Worm (Caenorhabditis elegans): ENCODE data around the gene ZK662.5.

The ZK662.5 gene

ce11 chrX:15707913-15708312, 13.5 kb upstream of the ZK662.5 start, which contains the start of gene nhr-48:
TSS of gene nhr-48 (plus strand) at chrX:15708213.
- no peak for TF ChIP-seq ztf-23 (GFP tag; IDR thresholded peaks at IDR 0.05)
- TF ChIP-seq ref-1 (GFP tag; conservative IDR thresholded peaks at IDR 0.05): no peak
- TF ChIP-seq med-1 (GFP tag; optimal IDR thresholded peaks at IDR 0.05; ENCODE audit: insufficient read depth): no peak
- no peak for TF ChIP-seq klf-2 (GFP tag; conservative IDR thresholded peaks at IDR 0.05)

ce11 chrX:15709594-15709993, 11.9 kb upstream of the ZK662.5 start:
- TF ChIP-seq cog-1 (tag; optimal IDR thresholded peaks at IDR 0.05): no peak
- TF ChIP-seq klf-2 (GFP tag; conservative IDR thresholded peaks at IDR 0.05): no peak
- TF ChIP-seq tab-1 (GFP tag; IDR thresholded peaks at IDR 0.05): no peak
- TF ChIP-seq med-1 (GFP tag; optimal IDR thresholded peaks at IDR 0.05; ENCODE audit: insufficient read depth): no peak
- TF ChIP-seq T22C8.4 (GFP tag; IDR thresholded peaks at IDR 0.05): no peak
- TF ChIP-seq flt-1 (GFP tag; IDR thresholded peaks at IDR 0.05): no peak
- TF ChIP-seq ztf-29 (GFP tag; IDR thresholded peaks at IDR 0.05): no peak
- no peak for TF ChIP-seq ref-1 (GFP tag; conservative IDR thresholded peaks at IDR 0.05)
- no peak for TF ChIP-seq ztf-23 (GFP tag; IDR thresholded peaks at IDR 0.05)

- TF ChIP-seq ztf-23 (GFP tag; IDR thresholded peaks at IDR 0.05): no peak
- no peak for TF ChIP-seq klf-2 (GFP tag; conservative IDR thresholded peaks at IDR 0.05)
- TF ChIP-seq flt-1 (GFP tag; IDR thresholded peaks at IDR 0.05): no peak
- no peak for TF ChIP-seq ztf-29 (GFP tag; IDR thresholded peaks at IDR 0.05)
Measured at ce11 chrX:15713189-15713588, 8.3 kb upstream of the ZK662.5 start.

- TF ChIP-seq ztf-23 (GFP tag; IDR thresholded peaks at IDR 0.05) (no peak), tab-1 (GFP tag; IDR thresholded peaks at IDR 0.05) (no peak), flt-1 (GFP tag; IDR thresholded peaks at IDR 0.05) (no peak), med-1 (GFP tag; optimal IDR thresholded peaks at IDR 0.05; ENCODE audit: insufficient read depth) (no peak), cog-1 (tag; optimal IDR thresholded peaks at IDR 0.05) (no peak), klf-2 (GFP tag; conservative IDR thresholded peaks at IDR 0.05) (no peak), ztf-29 (GFP tag; IDR thresholded peaks at IDR 0.05) (no peak), ref-1 (GFP tag; conservative IDR thresholded peaks at IDR 0.05) (no peak), T22C8.4 (GFP tag; IDR thresholded peaks at IDR 0.05) (no peak)
Measured at ce11 chrX:15716971-15717370, 4.5 kb upstream of the ZK662.5 start.

DNA sequence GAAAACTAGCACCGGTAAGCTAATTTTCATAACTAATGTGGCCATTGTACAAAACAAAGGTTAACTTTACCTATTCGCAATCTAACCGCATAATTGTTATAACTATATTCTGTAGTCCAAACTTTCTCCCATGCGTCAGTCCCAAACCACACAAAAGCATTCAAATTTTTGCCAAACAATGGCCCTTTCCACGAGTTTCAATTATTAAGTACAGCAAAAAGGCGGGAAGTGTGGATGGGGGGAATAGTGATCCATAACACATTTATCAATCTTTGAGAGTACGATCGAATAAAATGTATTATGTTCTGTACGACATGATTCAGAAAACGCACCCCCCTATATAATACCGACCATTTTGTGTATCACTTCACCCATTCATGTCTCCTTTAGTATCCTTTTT, 3.1 kb upstream of the ZK662.5 start, which contains the start of gene ZK662.6:
Gene ZK662.6 (plus strand): TSS at position 301 of the 400 bp plus-strand sequence.
- no peak for TF ChIP-seq klf-2 (GFP tag; conservative IDR thresholded peaks at IDR 0.05)
- TF ChIP-seq flt-1 (GFP tag; IDR thresholded peaks at IDR 0.05): no peak
- no peak for TF ChIP-seq T22C8.4 (GFP tag; IDR thresholded peaks at IDR 0.05)
- TF ChIP-seq ztf-23 (GFP tag; IDR thresholded peaks at IDR 0.05): no peak
- TF ChIP-seq ref-1 (GFP tag; conservative IDR thresholded peaks at IDR 0.05): no peak
- no peak for TF ChIP-seq ztf-29 (GFP tag; IDR thresholded peaks at IDR 0.05)
- TF ChIP-seq cog-1 (tag; optimal IDR thresholded peaks at IDR 0.05): no peak
- TF ChIP-seq med-1 (GFP tag; optimal IDR thresholded peaks at IDR 0.05; ENCODE audit: insufficient read depth): no peak
- TF ChIP-seq tab-1 (GFP tag; IDR thresholded peaks at IDR 0.05): no peak

DNA sequence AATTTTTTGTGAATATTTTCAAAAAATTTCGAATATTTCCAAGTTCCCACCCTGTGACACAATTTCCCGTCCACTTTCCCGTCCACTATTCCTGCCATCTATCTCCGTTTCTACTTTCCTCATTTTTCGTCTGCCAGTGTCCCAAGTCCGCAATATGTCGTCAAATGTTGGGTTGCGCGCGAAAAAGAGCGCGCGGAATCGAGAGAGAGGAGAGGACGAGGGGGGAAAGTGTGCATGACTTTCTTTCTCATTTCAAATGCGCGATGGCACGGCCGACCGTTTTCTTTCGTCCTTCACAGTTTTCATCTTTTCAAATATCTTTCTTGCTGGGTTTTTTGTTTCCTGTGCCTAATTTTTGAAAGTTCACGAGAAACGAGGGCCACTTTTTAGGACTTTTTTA, 3.5 kb downstream of the ZK662.5 start:
- no peak for TF ChIP-seq ref-1 (GFP tag; conservative IDR thresholded peaks at IDR 0.05)
- no peak for TF ChIP-seq tab-1 (GFP tag; IDR thresholded peaks at IDR 0.05)
- no peak for TF ChIP-seq med-1 (GFP tag; optimal IDR thresholded peaks at IDR 0.05; ENCODE audit: insufficient read depth)
- TF ChIP-seq cog-1 (tag; optimal IDR thresholded peaks at IDR 0.05): no peak
- no peak for TF ChIP-seq flt-1 (GFP tag; IDR thresholded peaks at IDR 0.05)
- no peak for TF ChIP-seq klf-2 (GFP tag; conservative IDR thresholded peaks at IDR 0.05)
- TF ChIP-seq T22C8.4 (GFP tag; IDR thresholded peaks at IDR 0.05): no peak
- no peak for TF ChIP-seq ztf-29 (GFP tag; IDR thresholded peaks at IDR 0.05)
- TF ChIP-seq ztf-23 (GFP tag; IDR thresholded peaks at IDR 0.05): no peak

ce11 chrX:15725566-15726173, 4.2 kb downstream of the ZK662.5 start, which contains the start of gene lin-15B:
TSS of gene lin-15B (plus strand) at chrX:15726123.
- TF ChIP-seq ztf-29 (GFP tag; IDR thresholded peaks at IDR 0.05) (no peak), T22C8.4 (GFP tag; IDR thresholded peaks at IDR 0.05) (0 out of 2 replicates have a peak, but pooled peaks have one; percentile 25)

DNA sequence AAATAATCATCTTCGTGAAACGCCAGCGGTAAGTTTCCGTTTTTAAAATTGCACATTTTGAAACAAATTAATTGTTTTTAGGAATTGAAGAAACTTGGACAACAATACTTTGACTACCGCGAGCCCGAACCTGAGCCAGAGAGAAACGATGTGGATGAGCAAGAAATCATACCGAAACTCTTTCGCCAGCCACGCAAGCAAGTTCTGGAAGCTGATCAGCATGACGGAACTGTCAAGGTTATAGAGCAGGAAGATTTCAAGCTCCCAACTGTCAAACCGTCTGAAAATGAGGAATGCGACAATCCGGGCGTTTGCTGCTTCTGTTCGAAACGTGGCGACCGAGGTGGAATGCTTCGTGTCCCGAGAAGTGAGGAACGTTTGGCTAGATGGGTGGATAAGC, 8.9 kb downstream of the ZK662.5 start:
- TF ChIP-seq ref-1 (GFP tag; conservative IDR thresholded peaks at IDR 0.05) (no peak), klf-2 (GFP tag; conservative IDR thresholded peaks at IDR 0.05) (no peak), cog-1 (tag; optimal IDR thresholded peaks at IDR 0.05) (no peak), ztf-29 (GFP tag; IDR thresholded peaks at IDR 0.05) (no peak), tab-1 (GFP tag; IDR thresholded peaks at IDR 0.05) (no peak), flt-1 (GFP tag; IDR thresholded peaks at IDR 0.05) (no peak), T22C8.4 (GFP tag; IDR thresholded peaks at IDR 0.05) (no peak), med-1 (GFP tag; optimal IDR thresholded peaks at IDR 0.05; ENCODE audit: insufficient read depth) (no peak), ztf-23 (GFP tag; IDR thresholded peaks at IDR 0.05) (no peak)

ce11 chrX:15731668-15732067, 10.2 kb downstream of the ZK662.5 start, which contains the start of gene lin-15A:
TSS of gene lin-15A (plus strand) at chrX:15731968.
- no peak for TF ChIP-seq flt-1 (GFP tag; IDR thresholded peaks at IDR 0.05)
- TF ChIP-seq T22C8.4 (GFP tag; IDR thresholded peaks at IDR 0.05): no peak
- TF ChIP-seq tab-1 (GFP tag; IDR thresholded peaks at IDR 0.05): no peak
- no peak for TF ChIP-seq ztf-29 (GFP tag; IDR thresholded peaks at IDR 0.05)
- TF ChIP-seq klf-2 (GFP tag; conservative IDR thresholded peaks at IDR 0.05): no peak

ce11 chrX:15736419-15736818, 15.0 kb downstream of the ZK662.5 start:
- TF ChIP-seq ztf-23 (GFP tag; IDR thresholded peaks at IDR 0.05) (0 out of 2 replicates have a peak, but pooled peaks have one; percentile 36), ref-1 (GFP tag; conservative IDR thresholded peaks at IDR 0.05) (no peak), T22C8.4 (GFP tag; IDR thresholded peaks at IDR 0.05) (peak; percentile 90), tab-1 (GFP tag; IDR thresholded peaks at IDR 0.05) (no peak)
